Fruit fly (Drosophila melanogaster) whole organism, adult: Measurements from ENCODE around the gene Oamb.

ENCODE experiments used
- CG11617 ChIP-seq: fragments of 200-800 bp; sonication (Bioruptor generic); optimal IDR thresholded peaks from 2 replicates; lab custom pipeline; 2017; ENCODE audit warnings: mild to moderate bottlenecking, missing biosample characterization, missing genetic modification reagents, missing genetic modification characterization
- CG12768 ChIP-seq: fragments of 200-800 bp; sonication (Bioruptor generic); optimal IDR thresholded peaks from 2 replicates; lab custom pipeline; 2017; ENCODE audit warnings: missing biosample characterization, missing genetic modification characterization, mild to moderate bottlenecking, moderate library complexity, missing genetic modification reagents
- CG7045 ChIP-seq: fragments of 200-800 bp; sonication (Bioruptor generic); optimal IDR thresholded peaks from 2 replicates; lab custom pipeline; 2017; ENCODE audit warnings: missing biosample characterization, mild to moderate bottlenecking, missing genetic modification characterization
- Hr96 ChIP-seq: fragments of 200-800 bp; sonication (Bioruptor generic); optimal IDR thresholded peaks from 2 replicates; lab custom pipeline; 2016; ENCODE audit warnings: missing biosample characterization, missing genetic modification characterization
- bab1 ChIP-seq: fragments of 200-800 bp; sonication (Bioruptor generic); optimal IDR thresholded peaks from 3 replicates; lab custom pipeline; 2019; ENCODE audit warnings: missing biosample characterization, mild to moderate bottlenecking, missing genetic modification characterization, moderate library complexity
- ovo ChIP-seq: fragments of 200-800 bp; sonication (Bioruptor generic); optimal IDR thresholded peaks from 2 replicates; lab custom pipeline; 2016; ENCODE audit warnings: missing biosample characterization, missing genetic modification characterization
- toe ChIP-seq: fragments of 200-800 bp; sonication (Bioruptor generic); optimal IDR thresholded peaks from 2 replicates; lab custom pipeline; 2016; ENCODE audit warnings: missing biosample characterization, missing genetic modification characterization

- no peak for TF ChIP-seq bab1 (GFP tag; lab: Kevin White, UChicago)
- no peak for TF ChIP-seq CG12768
- TF ChIP-seq CG7045 (GFP tag; lab: Kevin White, UChicago), result no peak
- TF ChIP-seq CG11617, result no peak
- TF ChIP-seq ovo (GFP tag; lab: Kevin White, UChicago), result no peak
- TF ChIP-seq toe (GFP tag; lab: Kevin White, UChicago), result no peak
- TF ChIP-seq Hr96, result no peak
Observed at dm6 chr3R:20748974-20749373, 34.6 kb upstream of the Oamb start, which contains the start of gene Prosalpha4T1.
